Fruit fly (Drosophila melanogaster): ENCODE data around the gene Vps29.

- TF ChIP-seq CTCF (optimal IDR thresholded peaks at IDR 0.05), result no peak
- TF ChIP-seq CG8478 (optimal IDR thresholded peaks at IDR 0.05), result no peak
Observed at dm6 chr2L:1126527-1126926, 24.0 kb upstream of the Vps29 start.
